Worm (Caenorhabditis elegans): Measurements from ENCODE around the gene acr-25.

- no peak for TF ChIP-seq nhr-76 (tag; optimal IDR thresholded peaks at IDR 0.05)
- no peak for TF ChIP-seq zag-1 (tag; optimal IDR thresholded peaks at IDR 0.05)
- no peak for TF ChIP-seq ama-1 (optimal IDR thresholded peaks at IDR 0.05)
- TF ChIP-seq unc-130 (tag; optimal IDR thresholded peaks at IDR 0.05), result no peak
- TF ChIP-seq snpc-4 (tag; optimal IDR thresholded peaks at IDR 0.05), result no peak
- TF ChIP-seq alr-1 (tag; optimal IDR thresholded peaks at IDR 0.05; ENCODE audit: borderline replicate concordance), result no peak
- no peak for TF ChIP-seq lin-13 (GFP tag; optimal IDR thresholded peaks at IDR 0.05)
- no peak for TF ChIP-seq mdl-1 (tag; optimal IDR thresholded peaks at IDR 0.05)
- TF ChIP-seq sox-4 (tag; optimal IDR thresholded peaks at IDR 0.05), result no peak
These were observed 36.9 kb upstream of the acr-25 start for ce11 chrIV:6427223-6427622.
